Worm (Caenorhabditis elegans) whole organism, late embryonic: Measurements from ENCODE around the gene sra-31.

Source experiments
- Y22D7AL.16 ChIP-seq: sonication (generic microtip); optimal IDR thresholded peaks from 2 replicates; lab custom pipeline; 2016; ENCODE audit warnings: missing genetic modification characterization, missing compliant biosample characterization
- ahr-1 ChIP-seq: sonication (generic microtip); optimal IDR thresholded peaks from 2 replicates; lab custom pipeline; 2016; ENCODE audit warnings: missing genetic modification characterization, missing compliant biosample characterization
- ceh-48 ChIP-seq: sonication (generic microtip); optimal IDR thresholded peaks from 2 replicates; lab custom pipeline; 2016; ENCODE audit warnings: missing genetic modification characterization, inconsistent platforms, missing compliant biosample characterization
- fkh-10 ChIP-seq: fragments of 150-350 bp; optimal IDR thresholded peaks from 2 replicates; lab custom pipeline; 2014; ENCODE audit warnings: missing biosample characterization, missing genetic modification reagents, missing genetic modification characterization
- madf-2 ChIP-seq: sonication (generic microtip); optimal IDR thresholded peaks from 2 replicates; lab custom pipeline; 2017; ENCODE audit warnings: missing genetic modification characterization, missing compliant biosample characterization
- npax-4 ChIP-seq: sonication (generic microtip); optimal IDR thresholded peaks from 2 replicates; lab custom pipeline; 2016; ENCODE audit warnings: missing genetic modification characterization, missing compliant biosample characterization
- tbx-7 ChIP-seq: sonication (generic microtip); optimal IDR thresholded peaks from 2 replicates; lab custom pipeline; 2016; ENCODE audit warnings: missing genotype, missing genetic modification characterization, missing compliant biosample characterization
- ztf-16 ChIP-seq: sonication (generic microtip); optimal IDR thresholded peaks from 2 replicates; lab custom pipeline; 2017; ENCODE audit warnings: missing genetic modification characterization, missing compliant biosample characterization

ce11 chrII:6588605-6589292, 10.5 kb upstream of the sra-31 start, which contains the start of gene icd-1:
- TF ChIP-seq ceh-48 = peak; percentile 17
- TF ChIP-seq npax-4 (tag; lab: Kevin White, UChicago) = no peak
- no peak for TF ChIP-seq madf-2 (tag; lab: Kevin White, UChicago)
- TF ChIP-seq ahr-1 (tag; lab: Kevin White, UChicago) = no peak
- TF ChIP-seq ztf-16 (tag; lab: Kevin White, UChicago) = no peak
- TF ChIP-seq Y22D7AL.16 = no peak
- no peak for TF ChIP-seq tbx-7 (tag; lab: Kevin White, UChicago)
- TF ChIP-seq fkh-10 (GFP tag; lab: Kevin White, UChicago) = no peak
